Fruit fly (Drosophila melanogaster): Measurements from ENCODE around the gene brv1.
"Not testable (repeated sequence)": the region's sequence is repeated elsewhere in the genome, so short reads cannot be mapped to it uniquely, and the experiment has no call there.

dm6 chr3L:19487260-19487659, 962 bp upstream of the brv1 start, which contains the start of gene CG32212:
- TF ChIP-seq psq, lola, brk, fru, jim, usp (GFP tag; optimal IDR thresholded peaks at IDR 0.05): not testable (repeated sequence)

Data from whole organism, wandering third instar larva.